Worm (Caenorhabditis elegans) whole organism, late embryonic: Measurements from ENCODE around the gene che-10.

ENCODE experiments used
- C38D4.7 ChIP-seq: fragments of 200-800 bp; sonication (Bioruptor generic); optimal IDR thresholded peaks from 2 replicates; lab custom pipeline; 2018; ENCODE audit warnings: mild to moderate bottlenecking, missing genetic modification characterization, moderate library complexity, missing compliant biosample characterization
- ahr-1 ChIP-seq: sonication (generic microtip); optimal IDR thresholded peaks from 2 replicates; lab custom pipeline; 2016; ENCODE audit warnings: missing genetic modification characterization, missing compliant biosample characterization
- ama-1 ChIP-seq: fragments of 150-350 bp; optimal IDR thresholded peaks from 2 replicates; lab custom pipeline; 2014
- ceh-18 ChIP-seq: sonication (generic microtip); optimal IDR thresholded peaks from 2 replicates; lab custom pipeline; 2016; ENCODE audit warnings: missing genetic modification characterization, missing compliant biosample characterization
- ceh-19 ChIP-seq: fragments of 200-800 bp; sonication (Bioruptor generic); optimal IDR thresholded peaks from 2 replicates; lab custom pipeline; 2018; ENCODE audit warnings: mild to moderate bottlenecking, missing genetic modification characterization, missing compliant biosample characterization
- ceh-31 ChIP-seq: sonication (generic microtip); optimal IDR thresholded peaks from 2 replicates; lab custom pipeline; 2016; ENCODE audit warnings: missing genetic modification characterization, missing compliant biosample characterization
- ceh-45 ChIP-seq: fragments of 200-800 bp; sonication (Bioruptor generic); IDR thresholded peaks from 2 replicates; pipeline ENCODE4 v1.3.6; 2022; ENCODE audit warnings: missing genetic modification reagents, missing genetic modification characterization, missing compliant biosample characterization
- ceh-48 ChIP-seq: sonication (generic microtip); optimal IDR thresholded peaks from 2 replicates; lab custom pipeline; 2016; ENCODE audit warnings: missing genetic modification characterization, inconsistent platforms, missing compliant biosample characterization
- ceh-6 ChIP-seq: fragments of 200-800 bp; sonication (Bioruptor generic); optimal IDR thresholded peaks from 2 replicates; lab custom pipeline; 2018; ENCODE audit warnings: mild to moderate bottlenecking, missing genetic modification characterization, missing compliant biosample characterization
- ceh-9 ChIP-seq: sonication (generic microtip); optimal IDR thresholded peaks from 2 replicates; lab custom pipeline; 2016; ENCODE audit warnings: mild to moderate bottlenecking, missing genetic modification characterization, inconsistent platforms, missing compliant biosample characterization
- dmd-4 ChIP-seq: sonication (generic microtip); optimal IDR thresholded peaks from 2 replicates; lab custom pipeline; 2016; ENCODE audit warnings: borderline replicate concordance, missing genetic modification characterization, missing compliant biosample characterization
- dve-1 ChIP-seq: sonication (generic microtip); optimal IDR thresholded peaks from 2 replicates; lab custom pipeline; 2017; ENCODE audit warnings: antibody characterized with exemption, mild to moderate bottlenecking, missing genetic modification characterization, missing compliant biosample characterization
- elt-2 ChIP-seq: sonication (generic microtip); optimal IDR thresholded peaks from 2 replicates; lab custom pipeline; 2016; ENCODE audit warnings: missing genetic modification reagents, missing genetic modification characterization, missing compliant biosample characterization
- ets-4 ChIP-seq: sonication (generic microtip); optimal IDR thresholded peaks from 2 replicates; lab custom pipeline; 2016; ENCODE audit warnings: missing genetic modification characterization, missing compliant biosample characterization
- fkh-10 ChIP-seq: fragments of 150-350 bp; optimal IDR thresholded peaks from 2 replicates; lab custom pipeline; 2014; ENCODE audit warnings: missing biosample characterization, missing genetic modification reagents, missing genetic modification characterization
- gmeb-2 ChIP-seq: sonication (generic microtip); optimal IDR thresholded peaks from 2 replicates; lab custom pipeline; 2016; ENCODE audit warnings: missing genetic modification characterization, inconsistent platforms, missing compliant biosample characterization
- hlh-30 ChIP-seq: sonication (generic microtip); optimal IDR thresholded peaks from 2 replicates; lab custom pipeline; 2017; ENCODE audit warnings: antibody characterized with exemption, missing genetic modification characterization, missing compliant biosample characterization; ENCODE audit not compliant: insufficient read depth
- madf-2 ChIP-seq: sonication (generic microtip); optimal IDR thresholded peaks from 2 replicates; lab custom pipeline; 2017; ENCODE audit warnings: missing genetic modification characterization, missing compliant biosample characterization
- nfya-1 ChIP-seq: sonication (generic microtip); optimal IDR thresholded peaks from 2 replicates; lab custom pipeline; 2017; ENCODE audit warnings: missing genetic modification characterization, mild to moderate bottlenecking, missing compliant biosample characterization, antibody characterized with exemption, moderate library complexity
- odd-2 ChIP-seq: sonication (generic microtip); optimal IDR thresholded peaks from 2 replicates; lab custom pipeline; 2017; ENCODE audit warnings: antibody characterized with exemption, mild to moderate bottlenecking, missing genetic modification characterization, missing compliant biosample characterization
- pha-2 ChIP-seq: sonication (generic microtip); optimal IDR thresholded peaks from 2 replicates; lab custom pipeline; 2017; ENCODE audit warnings: mild to moderate bottlenecking, missing genetic modification characterization, missing compliant biosample characterization
- pha-4 ChIP-seq: fragments of 150-350 bp; optimal IDR thresholded peaks from 2 replicates; lab custom pipeline; 2018; ENCODE audit warnings: missing biosample characterization, missing genetic modification reagents, missing genetic modification characterization
- pros-1 ChIP-seq: fragments of 150-350 bp; optimal IDR thresholded peaks from 2 replicates; lab custom pipeline; 2014; ENCODE audit warnings: missing biosample characterization, missing genetic modification reagents, missing genetic modification characterization
- ref-2 ChIP-seq: sonication (generic microtip); optimal IDR thresholded peaks from 2 replicates; lab custom pipeline; 2016; ENCODE audit warnings: missing genetic modification characterization, missing compliant biosample characterization
- rnt-1 ChIP-seq: sonication (generic microtip); optimal IDR thresholded peaks from 2 replicates; lab custom pipeline; 2016; ENCODE audit warnings: missing genetic modification characterization, missing compliant biosample characterization
- sox-2 ChIP-seq: fragments of 200-800 bp; sonication (Bioruptor generic); IDR thresholded peaks from 2 replicates; pipeline ENCODE4 v1.3.6; 2022; ENCODE audit warnings: missing genetic modification reagents, missing genetic modification characterization, missing compliant biosample characterization
- tbx-2 ChIP-seq: sonication (generic microtip); optimal IDR thresholded peaks from 2 replicates; lab custom pipeline; 2016; ENCODE audit warnings: missing genetic modification characterization, missing compliant biosample characterization
- unc-42 ChIP-seq: sonication (generic microtip); optimal IDR thresholded peaks from 2 replicates; lab custom pipeline; 2016; ENCODE audit warnings: missing genotype, missing genetic modification characterization, missing compliant biosample characterization
- unc-55 ChIP-seq: sonication (generic microtip); optimal IDR thresholded peaks from 2 replicates; lab custom pipeline; 2017; ENCODE audit warnings: missing biosample characterization, missing genetic modification reagents, missing genetic modification characterization
- zip-5 ChIP-seq: sonication (generic microtip); optimal IDR thresholded peaks from 2 replicates; lab custom pipeline; 2016; ENCODE audit warnings: missing genetic modification characterization, missing compliant biosample characterization
- ztf-16 ChIP-seq: sonication (generic microtip); optimal IDR thresholded peaks from 2 replicates; lab custom pipeline; 2017; ENCODE audit warnings: missing genetic modification characterization, missing compliant biosample characterization

Gene che-10

DNA sequence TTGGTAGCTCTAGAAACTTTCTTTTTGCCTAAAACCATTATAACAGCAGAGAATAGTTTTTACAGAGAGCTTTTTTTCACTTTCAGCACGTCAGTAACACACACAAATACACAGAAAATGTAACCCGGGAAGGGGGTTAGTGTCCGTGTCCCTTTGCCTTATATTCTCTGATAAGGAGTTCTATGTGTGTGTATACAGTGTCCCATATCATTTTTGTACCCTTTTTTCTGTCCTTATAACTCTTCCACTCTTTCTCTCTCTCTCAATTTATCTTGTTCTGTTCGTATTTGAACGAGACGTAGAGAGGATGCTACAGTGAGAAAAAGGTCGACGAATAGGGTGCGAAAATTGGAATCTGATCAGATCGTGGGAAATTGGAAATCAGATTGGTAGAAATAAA, 39.3 kb downstream of the che-10 start:
- TF ChIP-seq pha-4 (tag; lab: Kevin White, UChicago): no peak
- TF ChIP-seq odd-2 (tag; lab: Kevin White, UChicago): no peak
- peak; percentile 49 for TF ChIP-seq elt-2
- TF ChIP-seq ceh-45 (GFP tag; lab: Robert Waterston, UW): no peak

ce11 chrII:4597441-4597840, 40.7 kb downstream of the che-10 start:
- no peak for TF ChIP-seq ceh-48 (tag; lab: Kevin White, UChicago)
- TF ChIP-seq zip-5 (tag; lab: Kevin White, UChicago): no peak
- TF ChIP-seq ztf-16 (tag; lab: Kevin White, UChicago): no peak
- TF ChIP-seq unc-55: no peak
- no peak for TF ChIP-seq gmeb-2 (tag; lab: Kevin White, UChicago)
- no peak for TF ChIP-seq ceh-9
- no peak for TF ChIP-seq ahr-1 (tag; lab: Kevin White, UChicago)

DNA sequence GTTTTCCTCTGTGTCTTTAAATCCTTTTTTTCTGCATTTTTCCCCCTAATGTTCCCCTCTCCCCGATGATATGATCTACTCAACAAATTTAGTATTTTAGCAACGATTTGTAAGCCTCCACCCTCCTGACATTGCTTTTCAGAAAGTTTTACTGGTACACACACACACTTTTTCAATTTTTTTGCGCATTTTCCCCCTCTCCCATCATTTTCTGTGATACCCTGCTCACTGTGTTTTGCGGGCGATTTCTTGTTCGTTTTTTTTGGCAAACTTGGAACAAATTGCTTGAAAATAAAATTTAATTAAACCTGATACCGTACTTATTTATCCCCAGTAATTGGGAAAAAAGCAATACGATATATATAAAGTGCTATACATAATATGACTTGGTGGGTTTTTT, 47.5 kb downstream of the che-10 start:
- TF ChIP-seq dve-1 (tag; lab: Kevin White, UChicago): no peak
- peak; percentile 18 for TF ChIP-seq dmd-4
- TF ChIP-seq ceh-19 (GFP tag; lab: Kevin White, UChicago): no peak
- TF ChIP-seq rnt-1 (tag; lab: Kevin White, UChicago): peak; percentile 10
- no peak for TF ChIP-seq ceh-18
- TF ChIP-seq elt-2: no peak
- no peak for TF ChIP-seq tbx-2 (tag; lab: Kevin White, UChicago)

DNA sequence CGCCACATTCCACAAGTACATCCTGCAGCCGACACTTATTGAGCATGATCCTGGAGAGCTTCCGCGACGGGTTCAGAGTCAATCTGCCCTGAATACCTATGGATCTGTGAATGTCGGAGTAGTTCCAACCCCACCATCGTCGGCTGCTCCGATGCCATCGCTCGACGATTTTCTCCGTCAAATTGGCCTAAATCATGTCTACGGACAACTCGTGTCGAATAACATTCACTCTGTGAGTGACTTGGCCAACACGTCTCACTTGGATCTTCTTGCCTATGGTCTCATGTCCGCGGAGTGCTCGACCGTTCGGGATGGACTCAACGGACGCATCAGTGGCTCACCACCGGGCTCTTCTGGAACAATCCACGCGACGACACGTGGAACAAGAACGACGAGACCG, 48.1 kb downstream of the che-10 start:
- TF ChIP-seq odd-2 (tag; lab: Kevin White, UChicago): no peak
- TF ChIP-seq C38D4.7 (GFP tag; lab: Kevin White, UChicago): no peak
- TF ChIP-seq tbx-2 (tag; lab: Kevin White, UChicago): no peak
- TF ChIP-seq ztf-16 (tag; lab: Kevin White, UChicago): no peak
- no peak for TF ChIP-seq unc-55

ce11 chrII:4585327-4585726, 52.8 kb downstream of the che-10 start:
- TF ChIP-seq sox-2 (GFP tag; lab: Robert Waterston, UW) (peak; percentile 51; the same call in 1 of the 2 replicates), dmd-4 (no peak), ceh-6 (peak; percentile 12)
- TF ChIP-seq, all 69 proteins: peak for 2

DNA sequence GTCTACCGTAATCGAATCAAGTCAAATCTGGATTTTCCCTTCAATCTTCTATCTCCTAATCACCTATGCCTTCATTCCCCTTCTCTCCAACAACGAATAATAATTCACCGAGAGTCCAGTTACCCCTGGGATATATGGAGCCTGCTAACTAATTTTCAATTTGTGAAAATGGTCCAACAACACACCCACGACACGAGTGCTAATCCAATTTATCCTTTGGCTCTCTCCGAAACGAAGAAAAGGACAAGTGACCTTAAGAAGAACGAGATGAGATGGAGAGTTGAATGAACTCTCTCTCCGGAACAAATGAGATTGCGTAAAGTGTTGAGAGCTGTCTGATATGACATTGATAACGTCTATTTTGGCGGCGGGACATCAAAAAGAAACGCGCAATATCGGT, 53.8 kb downstream of the che-10 start:
- TF ChIP-seq tbx-2 (tag; lab: Kevin White, UChicago): no peak
- no peak for TF ChIP-seq fkh-10
- TF ChIP-seq pros-1: no peak
- no peak for TF ChIP-seq ref-2 (tag; lab: Kevin White, UChicago)
- TF ChIP-seq elt-2: peak; percentile 90
- no peak for TF ChIP-seq hlh-30 (tag; lab: Kevin White, UChicago)
- TF ChIP-seq unc-42 (tag; lab: Kevin White, UChicago): peak; percentile 97
- TF ChIP-seq madf-2 (tag; lab: Kevin White, UChicago): no peak
- peak; percentile 46 for TF ChIP-seq ceh-31
- no peak for TF ChIP-seq ahr-1 (tag; lab: Kevin White, UChicago)
- no peak for TF ChIP-seq nfya-1 (tag; lab: Kevin White, UChicago)
- no peak for TF ChIP-seq ets-4 (tag; lab: Kevin White, UChicago)
- TF ChIP-seq, all 69 proteins: peak for 3

DNA sequence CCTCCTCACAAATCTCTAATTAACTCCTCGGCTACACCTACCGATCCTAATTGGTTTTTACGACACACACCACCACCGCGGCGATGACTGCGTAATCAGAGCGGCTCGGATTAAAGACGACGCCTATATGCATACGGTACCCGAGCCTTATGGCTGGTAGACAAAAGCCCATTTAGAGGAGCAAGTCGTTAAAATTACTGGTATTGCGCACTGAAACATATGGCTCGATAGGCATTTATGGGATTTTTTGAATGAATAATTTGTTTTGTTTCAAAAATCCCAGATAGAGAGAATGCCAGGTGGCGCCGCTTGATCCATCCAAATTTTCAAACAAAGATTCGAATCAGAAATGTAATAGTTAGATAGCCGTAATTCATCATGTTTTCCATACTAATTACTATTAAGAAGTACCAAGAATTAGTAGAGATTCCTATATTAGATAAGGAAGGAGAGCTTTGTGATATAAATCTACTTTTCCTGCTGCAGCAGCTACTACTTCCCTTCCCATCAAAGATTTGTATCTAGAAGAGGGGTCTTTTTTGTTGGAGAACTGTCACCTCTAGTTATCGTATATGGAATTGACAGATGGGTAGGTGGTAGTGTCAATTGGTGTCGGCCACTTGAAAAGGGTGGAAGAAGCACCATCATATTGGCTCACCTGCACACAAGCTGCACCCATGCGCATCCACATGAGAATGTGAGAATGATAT, 54.8 kb downstream of the che-10 start:
- no peak for TF ChIP-seq ref-2 (tag; lab: Kevin White, UChicago)
- TF ChIP-seq unc-55: peak; percentile 3
- no peak for TF ChIP-seq pha-2 (tag; lab: Kevin White, UChicago)
- peak; percentile 16 for TF ChIP-seq ama-1
- no peak for TF ChIP-seq ceh-19 (GFP tag; lab: Kevin White, UChicago)
